Fruit fly (Drosophila melanogaster): ENCODE data around the gene Pde9.
A peak's percentile ranks its signal among the peaks of the same experiment; 100 is the strongest.

DNA sequence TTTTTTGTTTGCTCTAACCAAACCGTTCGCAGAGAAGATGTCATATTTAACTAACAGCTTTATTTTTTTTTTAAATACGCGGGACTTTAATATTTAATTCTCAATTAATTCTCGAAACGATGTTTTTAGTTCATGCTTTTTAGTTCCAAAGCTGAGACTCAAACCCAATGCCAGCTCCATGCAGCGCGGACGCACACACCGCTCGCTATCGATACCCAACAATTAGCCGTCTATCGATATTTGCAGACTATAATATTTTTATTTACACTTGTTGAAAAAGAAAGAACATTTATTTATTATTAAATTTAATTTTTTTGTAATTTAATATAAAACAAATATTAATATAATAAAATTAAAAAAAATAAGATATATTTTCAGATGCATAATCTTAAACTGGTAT lies 132.5 kb downstream of the Pde9 start:
- TF ChIP-seq CG8478 (optimal IDR thresholded peaks at IDR 0.05) (no peak), CTCF (optimal IDR thresholded peaks at IDR 0.05) (peak in 1 of 2 experiments; percentile 4)

Data from S2 (cell line).